Fruit fly (Drosophila melanogaster) whole organism, pupa: ENCODE data around the gene CG32206.
A peak's percentile ranks its signal among the peaks of the same experiment; 100 is the strongest.

ENCODE experiments used
- CG10348 ChIP-seq: fragments of 200-800 bp; sonication (Bioruptor generic); IDR thresholded peaks from 2 replicates; pipeline ENCODE4 v1.3.6; 2022; ENCODE audit warnings: missing biosample characterization, missing genetic modification characterization
- CG12605 ChIP-seq: fragments of 200-800 bp; sonication (Bioruptor generic); IDR thresholded peaks from 2 replicates; pipeline ENCODE4 v1.3.6; 2022; ENCODE audit warnings: missing biosample characterization, missing genetic modification characterization
- CG13204 ChIP-seq: fragments of 200-800 bp; sonication (Bioruptor generic); optimal IDR thresholded peaks from 2 replicates; lab custom pipeline; 2018; ENCODE audit warnings: missing biosample characterization, mild to moderate bottlenecking, missing genetic modification characterization, moderate library complexity
- CG14655 ChIP-seq: fragments of 200-800 bp; sonication (Bioruptor generic); optimal IDR thresholded peaks from 3 replicates; lab custom pipeline; 2017; ENCODE audit warnings: mild to moderate bottlenecking, missing biosample characterization, missing genetic modification reagents, missing genetic modification characterization
- CG15710 ChIP-seq: fragments of 200-800 bp; sonication (Bioruptor generic); optimal IDR thresholded peaks from 2 replicates; lab custom pipeline; 2018; ENCODE audit warnings: missing biosample characterization, mild to moderate bottlenecking, missing genetic modification characterization, moderate library complexity
- CG17806 ChIP-seq: fragments of 200-800 bp; sonication (Bioruptor generic); optimal IDR thresholded peaks from 2 replicates; lab custom pipeline; 2018; ENCODE audit warnings: missing biosample characterization, mild to moderate bottlenecking, missing genetic modification characterization, moderate library complexity
- CG32121 ChIP-seq: fragments of 200-800 bp; sonication (Bioruptor generic); IDR thresholded peaks from 2 replicates; pipeline ENCODE4 v1.3.6; 2022; ENCODE audit warnings: missing biosample characterization, missing genetic modification characterization
- CG34367 ChIP-seq: fragments of 200-800 bp; sonication (Bioruptor generic); optimal IDR thresholded peaks from 2 replicates; lab custom pipeline; 2018; ENCODE audit warnings: missing biosample characterization, mild to moderate bottlenecking, missing genetic modification characterization
- CG4496 ChIP-seq: fragments of 200-800 bp; sonication (Bioruptor generic); IDR thresholded peaks from 3 replicates; pipeline ENCODE4 v1.3.6; 2022; ENCODE audit warnings: missing biosample characterization, missing genetic modification characterization
- CG8159 ChIP-seq: fragments of 200-800 bp; sonication (Bioruptor generic); optimal IDR thresholded peaks from 3 replicates; lab custom pipeline; 2018; ENCODE audit warnings: missing biosample characterization, mild to moderate bottlenecking, missing genetic modification characterization, moderate library complexity
- CG8301 ChIP-seq: fragments of 200-800 bp; sonication (Bioruptor generic); optimal IDR thresholded peaks from 2 replicates; lab custom pipeline; 2018; ENCODE audit warnings: missing biosample characterization, mild to moderate bottlenecking, missing genetic modification characterization
- CG9948 ChIP-seq: fragments of 200-800 bp; sonication (Bioruptor generic); optimal IDR thresholded peaks from 2 replicates; lab custom pipeline; 2018; ENCODE audit warnings: missing biosample characterization, mild to moderate bottlenecking, missing genetic modification characterization, moderate library complexity
- D1 ChIP-seq: fragments of 200-800 bp; sonication (Bioruptor generic); optimal IDR thresholded peaks from 2 replicates; lab custom pipeline; 2018; ENCODE audit warnings: missing biosample characterization, mild to moderate bottlenecking, missing genetic modification characterization, moderate library complexity
- EcR ChIP-seq: fragments of 200-800 bp; sonication (Bioruptor generic); optimal IDR thresholded peaks from 3 replicates; lab custom pipeline; 2019; ENCODE audit warnings: missing biosample characterization, missing genetic modification characterization, mild to moderate bottlenecking, moderate library complexity, missing genetic modification reagents
- Ets98B ChIP-seq: fragments of 200-800 bp; sonication (Bioruptor generic); IDR thresholded peaks from 2 replicates; pipeline ENCODE4 v1.3.6; 2022; ENCODE audit warnings: missing biosample characterization, missing genetic modification characterization
- Pif1A ChIP-seq: fragments of 200-800 bp; sonication (Bioruptor generic); optimal IDR thresholded peaks from 3 replicates; lab custom pipeline; 2016; ENCODE audit warnings: missing biosample characterization, missing genetic modification characterization
- Pif1B ChIP-seq: fragments of 200-800 bp; sonication (Bioruptor generic); optimal IDR thresholded peaks from 3 replicates; lab custom pipeline; 2016; ENCODE audit warnings: missing biosample characterization, missing genetic modification characterization
- Snoo ChIP-seq: fragments of 200-800 bp; sonication (Bioruptor generic); optimal IDR thresholded peaks from 3 replicates; lab custom pipeline; 2017; ENCODE audit warnings: missing biosample characterization, mild to moderate bottlenecking, missing genetic modification characterization, inconsistent platforms
- fd96Ca ChIP-seq: fragments of 200-800 bp; sonication (Bioruptor generic); IDR thresholded peaks from 3 replicates; pipeline ENCODE4 v1.3.6; 2022; ENCODE audit warnings: missing biosample characterization, missing genetic modification characterization
- gl ChIP-seq: fragments of 200-800 bp; sonication (Bioruptor generic); optimal IDR thresholded peaks from 2 replicates; lab custom pipeline; 2018; ENCODE audit warnings: missing biosample characterization, mild to moderate bottlenecking, missing genetic modification characterization
- rn ChIP-seq: fragments of 200-800 bp; sonication (Bioruptor generic); IDR thresholded peaks from 2 replicates; pipeline ENCODE4 v1.3.6; 2022; ENCODE audit warnings: missing biosample characterization, missing genetic modification characterization

CG32206 gene

dm6 chr3L:19294235-19294612 lies 118.5 kb downstream of the CG32206 start, which contains the start of gene fal:
TSS of gene fal (plus strand) at chr3L:19294564.
- no peak for TF ChIP-seq CG34367 (tag; lab: Kevin White, UChicago)
- TF ChIP-seq fd96Ca (GFP tag; lab: Robert Waterston, UW) = no peak
- TF ChIP-seq Ets98B = no peak
- TF ChIP-seq CG12605 (GFP tag; lab: Robert Waterston, UW) = no peak
- no peak for TF ChIP-seq Snoo
- TF ChIP-seq rn (GFP tag; lab: Robert Waterston, UW) = no peak
- no peak for TF ChIP-seq CG13204
- TF ChIP-seq EcR (GFP tag; lab: Kevin White, UChicago) = no peak
- TF ChIP-seq Pif1B (GFP tag; lab: Kevin White, UChicago) = no peak
- TF ChIP-seq CG8159 (tag; lab: Kevin White, UChicago) = no peak
- TF ChIP-seq D1 (tag; lab: Kevin White, UChicago) = no peak
- no peak for TF ChIP-seq CG8301 (tag; lab: Kevin White, UChicago)
- no peak for TF ChIP-seq CG4496 (GFP tag; lab: Robert Waterston, UW)
- TF ChIP-seq CG32121 = no peak
- no peak for TF ChIP-seq Pif1A

dm6 chr3L:19293178-19293741 lies 119.5 kb downstream of the CG32206 start:
- TF ChIP-seq gl (tag; lab: Kevin White, UChicago) (no peak), CG12605 (GFP tag; lab: Robert Waterston, UW) (0 out of 2 replicates have a peak, but pooled peaks have one; percentile 22), EcR (GFP tag; lab: Kevin White, UChicago) (peak; percentile 67), CG34367 (tag; lab: Kevin White, UChicago) (no peak), CG17806 (no peak), CG9948 (tag; lab: Kevin White, UChicago) (no peak), D1 (tag; lab: Kevin White, UChicago) (no peak), CG4496 (GFP tag; lab: Robert Waterston, UW) (no peak), CG15710 (tag; lab: Kevin White, UChicago) (no peak), fd96Ca (GFP tag; lab: Robert Waterston, UW) (peak; percentile 10; the same call in 1 of the 3 replicates), rn (GFP tag; lab: Robert Waterston, UW) (no peak), CG14655 (GFP tag; lab: Kevin White, UChicago) (no peak), Ets98B (no peak), CG32121 (no peak; the same call in 1 of the 2 replicates), CG8159 (tag; lab: Kevin White, UChicago) (no peak), CG13204 (no peak), Pif1B (GFP tag; lab: Kevin White, UChicago) (no peak)
- TF ChIP-seq, all 21 proteins: peak for 3

- peak; percentile 95 for TF ChIP-seq CG9948 (tag; lab: Kevin White, UChicago)
- TF ChIP-seq CG10348 (GFP tag; lab: Robert Waterston, UW) = peak; percentile 71; the same call in 1 of the 2 replicates
- peak; percentile 70 for TF ChIP-seq gl (tag; lab: Kevin White, UChicago)
- peak; percentile 81 for TF ChIP-seq CG8301 (tag; lab: Kevin White, UChicago)
- no peak for TF ChIP-seq EcR (GFP tag; lab: Kevin White, UChicago)
- peak; percentile 81 for TF ChIP-seq Ets98B
- peak; percentile 64 for TF ChIP-seq Pif1B (GFP tag; lab: Kevin White, UChicago)
- peak; percentile 83 for TF ChIP-seq CG34367 (tag; lab: Kevin White, UChicago)
- peak; percentile 91 for TF ChIP-seq CG32121
- TF ChIP-seq CG4496 (GFP tag; lab: Robert Waterston, UW) = no peak; the same call in 2 of the 3 replicates
- peak; percentile 36 for TF ChIP-seq CG13204
- TF ChIP-seq CG8159 (tag; lab: Kevin White, UChicago) = peak; percentile 92
- peak; percentile 67 for TF ChIP-seq Pif1A
- TF ChIP-seq CG17806 = peak; percentile 87
- TF ChIP-seq CG14655 (GFP tag; lab: Kevin White, UChicago) = peak; percentile 89
- peak; percentile 88 for TF ChIP-seq D1 (tag; lab: Kevin White, UChicago)
- peak; percentile 80 for TF ChIP-seq Snoo
- TF ChIP-seq fd96Ca (GFP tag; lab: Robert Waterston, UW) = peak; percentile 65; the same call in 1 of the 3 replicates
- TF ChIP-seq CG15710 (tag; lab: Kevin White, UChicago) = peak; percentile 86
- peak; percentile 86 for TF ChIP-seq rn (GFP tag; lab: Robert Waterston, UW)
- TF ChIP-seq CG12605 (GFP tag; lab: Robert Waterston, UW) = peak; percentile 79
Observed at dm6 chr3L:19292440-19293175, 120.1 kb downstream of the CG32206 start, which contains the start of gene Gbs-76A. TSS of gene Gbs-76A (minus strand) at chr3L:19292766.

dm6 chr3L:19291465-19292413 lies 121.0 kb downstream of the CG32206 start:
- TF ChIP-seq D1 (tag; lab: Kevin White, UChicago) = no peak
- no peak for TF ChIP-seq EcR (GFP tag; lab: Kevin White, UChicago)
- TF ChIP-seq CG32121 = no peak
- no peak for TF ChIP-seq fd96Ca (GFP tag; lab: Robert Waterston, UW)
